Worm (Caenorhabditis elegans) whole organism, early embryonic: ENCODE results near the gene F55A11.4.

ENCODE experiments used
- ceh-13 ChIP-seq: fragments of 200-800 bp; sonication (Bioruptor generic); optimal IDR thresholded peaks from 2 replicates; lab custom pipeline; 2018; ENCODE audit warnings: mild to moderate bottlenecking, missing genetic modification characterization, missing compliant biosample characterization
- pes-1 ChIP-seq: fragments of 200-800 bp; sonication (Bioruptor generic); IDR thresholded peaks from 2 replicates; pipeline ENCODE4 v1.3.6; 2022; ENCODE audit warnings: missing genetic modification reagents, missing genetic modification characterization, missing compliant biosample characterization
- tbx-37 ChIP-seq: fragments of 200-800 bp; sonication (Bioruptor generic); conservative IDR thresholded peaks from 2 replicates; pipeline ENCODE4 v1.3.6; 2022; ENCODE audit warnings: missing genetic modification reagents, missing genetic modification characterization, missing compliant biosample characterization

- TF ChIP-seq pes-1 (GFP tag; lab: Robert Waterston, UW) = no peak
- TF ChIP-seq ceh-13 (GFP tag; lab: Kevin White, UChicago) = no peak
- TF ChIP-seq tbx-37 = no peak
These were observed 33.4 kb upstream of the F55A11.4 start, which contains the start of gene spe-42 for ce11 chrV:11736896-11737295.
